Fruit fly (Drosophila melanogaster) whole organism, prepupa: ENCODE data around the gene Tektin-C.

Experiments
- CG10631 ChIP-seq: fragments of 200-800 bp; sonication (Bioruptor generic); optimal IDR thresholded peaks from 2 replicates; lab custom pipeline; 2016; ENCODE audit warnings: missing biosample characterization, missing genetic modification characterization
- CG10669 ChIP-seq: fragments of 200-800 bp; sonication (Bioruptor generic); optimal IDR thresholded peaks from 3 replicates; lab custom pipeline; 2018; ENCODE audit warnings: missing biosample characterization, mild to moderate bottlenecking, missing genetic modification characterization, moderate library complexity
- CG11762 ChIP-seq: fragments of 200-800 bp; sonication (Bioruptor generic); optimal IDR thresholded peaks from 3 replicates; lab custom pipeline; 2016; ENCODE audit warnings: missing biosample characterization, missing genetic modification characterization; ENCODE audit not compliant: insufficient read depth
- CG11902 ChIP-seq: fragments of 200-800 bp; sonication (Bioruptor generic); optimal IDR thresholded peaks from 3 replicates; lab custom pipeline; 2016; ENCODE audit warnings: missing biosample characterization, missing genetic modification characterization
- CG1621 ChIP-seq: fragments of 200-800 bp; sonication (Bioruptor generic); optimal IDR thresholded peaks from 3 replicates; lab custom pipeline; 2018; ENCODE audit warnings: missing biosample characterization, mild to moderate bottlenecking, missing genetic modification characterization
- CG3032 ChIP-seq: fragments of 200-800 bp; optimal IDR thresholded peaks from 2 replicates; lab custom pipeline; 2019; ENCODE audit warnings: missing biosample characterization, mild to moderate bottlenecking, missing genetic modification characterization, moderate library complexity
- CG32006 ChIP-seq: fragments of 200-800 bp; sonication (Bioruptor generic); optimal IDR thresholded peaks from 3 replicates; lab custom pipeline; 2017; ENCODE audit warnings: missing biosample characterization, mild to moderate bottlenecking, missing genetic modification characterization
- CG34406 ChIP-seq: fragments of 200-800 bp; sonication (Bioruptor generic); optimal IDR thresholded peaks from 3 replicates; lab custom pipeline; 2016; ENCODE audit warnings: missing biosample characterization, missing genetic modification characterization
- CG6163 ChIP-seq: fragments of 200-800 bp; sonication (Bioruptor generic); IDR thresholded peaks from 3 replicates; pipeline ENCODE4 v1.3.6; 2022; ENCODE audit warnings: missing biosample characterization, missing genetic modification characterization
- CG6276 ChIP-seq: fragments of 200-800 bp; sonication (Bioruptor generic); optimal IDR thresholded peaks from 2 replicates; lab custom pipeline; 2017; ENCODE audit warnings: missing biosample characterization, mild to moderate bottlenecking, missing genetic modification characterization
- CG6808 ChIP-seq: fragments of 200-800 bp; sonication (Bioruptor generic); optimal IDR thresholded peaks from 3 replicates; lab custom pipeline; 2017; ENCODE audit warnings: missing biosample characterization, missing genetic modification characterization, mild to moderate bottlenecking, moderate library complexity, missing genetic modification reagents
- CG7368 ChIP-seq: fragments of 200-800 bp; sonication (Bioruptor generic); optimal IDR thresholded peaks from 3 replicates; lab custom pipeline; 2016; ENCODE audit warnings: missing biosample characterization, missing genetic modification characterization
- CG8319 ChIP-seq: fragments of 200-800 bp; sonication (Bioruptor generic); optimal IDR thresholded peaks from 3 replicates; lab custom pipeline; 2016; ENCODE audit warnings: missing biosample characterization, missing genetic modification characterization
- CG9139 ChIP-seq: fragments of 200-800 bp; sonication (Bioruptor generic); optimal IDR thresholded peaks from 3 replicates; lab custom pipeline; 2017; ENCODE audit warnings: missing biosample characterization, mild to moderate bottlenecking, missing genetic modification characterization
- Eip75B ChIP-seq: fragments of 200-800 bp; sonication (Bioruptor generic); optimal IDR thresholded peaks from 3 replicates; lab custom pipeline; 2016; ENCODE audit warnings: missing biosample characterization, missing genetic modification characterization
- Eip78C ChIP-seq: fragments of 200-800 bp; sonication (Bioruptor generic); peaks from one replicate; lab custom pipeline; 2016; ENCODE audit warnings: missing biosample characterization, missing genetic modification characterization
- Eip93F ChIP-seq: fragments of 200-800 bp; sonication (Bioruptor generic); optimal IDR thresholded peaks from 2 replicates; lab custom pipeline; 2016; ENCODE audit warnings: missing biosample characterization, mild to moderate bottlenecking, missing genetic modification characterization
- Hr38 ChIP-seq: sonication (Bioruptor generic); optimal IDR thresholded peaks from 2 replicates; lab custom pipeline; 2016; ENCODE audit warnings: missing biosample characterization, missing genetic modification characterization
- Hr4 ChIP-seq: fragments of 200-800 bp; sonication (Bioruptor generic); optimal IDR thresholded peaks from 3 replicates; lab custom pipeline; 2016; ENCODE audit warnings: missing biosample characterization, missing genetic modification characterization
- Met ChIP-seq: fragments of 200-800 bp; sonication (Bioruptor generic); optimal IDR thresholded peaks from 3 replicates; lab custom pipeline; 2016; ENCODE audit warnings: missing biosample characterization, missing genetic modification characterization
- Smox ChIP-seq: fragments of 200-800 bp; sonication (Bioruptor generic); optimal IDR thresholded peaks from 3 replicates; lab custom pipeline; 2016; ENCODE audit warnings: missing biosample characterization, missing genetic modification characterization
- Sox102F ChIP-seq: fragments of 200-800 bp; sonication (Bioruptor generic); optimal IDR thresholded peaks from 2 replicates; lab custom pipeline; 2016; ENCODE audit warnings: missing biosample characterization, mild to moderate bottlenecking, missing genetic modification characterization
- Sox14 ChIP-seq: fragments of 200-800 bp; sonication (Bioruptor generic); optimal IDR thresholded peaks from 3 replicates; lab custom pipeline; 2016; ENCODE audit warnings: missing biosample characterization, missing genetic modification characterization
- Sox15 ChIP-seq: fragments of 200-800 bp; sonication (Bioruptor generic); optimal IDR thresholded peaks from 3 replicates; lab custom pipeline; 2016; ENCODE audit warnings: missing biosample characterization, missing genetic modification characterization
- achi ChIP-seq: fragments of 200-800 bp; sonication (Bioruptor generic); optimal IDR thresholded peaks from 3 replicates; lab custom pipeline; 2016; ENCODE audit warnings: missing biosample characterization, missing genetic modification characterization
- acj6 ChIP-seq: fragments of 200-800 bp; sonication (Bioruptor generic); optimal IDR thresholded peaks from 3 replicates; lab custom pipeline; 2016; ENCODE audit warnings: missing biosample characterization, missing genetic modification characterization
- cyc ChIP-seq: fragments of 200-800 bp; sonication (Bioruptor generic); optimal IDR thresholded peaks from 3 replicates; lab custom pipeline; 2016; ENCODE audit warnings: missing biosample characterization, missing genetic modification characterization
- dac ChIP-seq: fragments of 200-800 bp; sonication (Bioruptor generic); optimal IDR thresholded peaks from 2 replicates; lab custom pipeline; 2017; ENCODE audit warnings: missing biosample characterization, mild to moderate bottlenecking, missing genetic modification characterization
- eg ChIP-seq: fragments of 200-800 bp; sonication (Bioruptor generic); IDR thresholded peaks from 3 replicates; pipeline ENCODE4 v1.3.6; 2022; ENCODE audit warnings: missing biosample characterization, missing genetic modification characterization
- fd85E ChIP-seq: fragments of 200-800 bp; sonication (Bioruptor generic); optimal IDR thresholded peaks from 3 replicates; lab custom pipeline; 2016; ENCODE audit warnings: missing biosample characterization, missing genetic modification characterization
- fkh ChIP-seq: fragments of 200-800 bp; sonication (Bioruptor generic); optimal IDR thresholded peaks from 3 replicates; lab custom pipeline; 2017; ENCODE audit warnings: missing biosample characterization, mild to moderate bottlenecking, missing genetic modification characterization, moderate library complexity
- lz ChIP-seq: fragments of 200-800 bp; sonication (Bioruptor generic); optimal IDR thresholded peaks from 3 replicates; lab custom pipeline; 2016; ENCODE audit warnings: missing biosample characterization, missing genetic modification characterization
- net ChIP-seq: fragments of 200-800 bp; sonication (Bioruptor generic); optimal IDR thresholded peaks from 3 replicates; lab custom pipeline; 2016; ENCODE audit warnings: missing biosample characterization, missing genetic modification characterization
- pdm3 ChIP-seq: fragments of 200-800 bp; sonication (Bioruptor generic); optimal IDR thresholded peaks from 3 replicates; lab custom pipeline; 2016; ENCODE audit warnings: missing biosample characterization, missing genetic modification characterization
- salr ChIP-seq, 2 experiments: fragments of 200-800 bp; sonication (Bioruptor generic); optimal IDR thresholded peaks; 3 replicates each; lab custom pipeline; 2016 to 2018; ENCODE audit warnings: missing biosample characterization in 2 of 2, missing genetic modification characterization in 2 of 2, mild to moderate bottlenecking in 1 of 2
- spab ChIP-seq: fragments of 200-800 bp; sonication (Bioruptor generic); optimal IDR thresholded peaks from 2 replicates; lab custom pipeline; 2017; ENCODE audit warnings: missing biosample characterization, mild to moderate bottlenecking, missing genetic modification characterization, missing genetic modification reagents
- svp ChIP-seq: fragments of 200-800 bp; sonication (Bioruptor generic); peaks from one replicate; lab custom pipeline; 2016; ENCODE audit warnings: missing biosample characterization, missing genetic modification characterization
- topi ChIP-seq: fragments of 200-800 bp; sonication (Bioruptor generic); optimal IDR thresholded peaks from 3 replicates; lab custom pipeline; 2016; ENCODE audit warnings: missing biosample characterization, missing genetic modification characterization
- vri ChIP-seq: fragments of 200-800 bp; sonication (Bioruptor generic); optimal IDR thresholded peaks from 3 replicates; lab custom pipeline; 2016; ENCODE audit warnings: missing biosample characterization, mild to moderate bottlenecking, missing genetic modification characterization

Tektin-C gene

dm6 chr3L:5810633-5811341, 14.4 kb upstream of the Tektin-C start, which contains the start of the genes S6k and kri (continued):
- TF ChIP-seq CG8319 (GFP tag; lab: Kevin White, UChicago) (no peak), Eip75B (GFP tag; lab: Kevin White, UChicago) (peak; percentile 28), salr (GFP tag; optimal IDR thresholded peaks at IDR 0.05; lab: Kevin White, UChicago) (no peak), CG11762 (GFP tag; lab: Kevin White, UChicago) (no peak), net (GFP tag; lab: Kevin White, UChicago) (no peak), CG10669 (no peak), Sox102F (GFP tag; lab: Kevin White, UChicago) (no peak), spab (GFP tag; lab: Kevin White, UChicago) (no peak), CG11902 (GFP tag; lab: Kevin White, UChicago) (no peak), Smox (GFP tag; lab: Kevin White, UChicago) (peak; percentile 3), CG9139 (GFP tag; lab: Kevin White, UChicago) (peak; percentile 14), Sox15 (GFP tag; lab: Kevin White, UChicago) (no peak)

- peak; percentile 40 for TF ChIP-seq Sox14 (GFP tag; lab: Kevin White, UChicago)
- TF ChIP-seq svp = peak; percentile 55
- no peak for TF ChIP-seq CG11902 (GFP tag; lab: Kevin White, UChicago)
- no peak for TF ChIP-seq pdm3 (GFP tag; lab: Kevin White, UChicago)
- TF ChIP-seq dac = no peak
- no peak for TF ChIP-seq CG1621
- no peak for TF ChIP-seq fd85E (GFP tag; lab: Kevin White, UChicago)
- TF ChIP-seq CG6808 (GFP tag; lab: Kevin White, UChicago) = no peak
- no peak for TF ChIP-seq Sox15 (GFP tag; lab: Kevin White, UChicago)
- no peak for TF ChIP-seq lz (GFP tag; lab: Kevin White, UChicago)
- no peak for TF ChIP-seq achi (GFP tag; lab: Kevin White, UChicago)
- TF ChIP-seq salr (GFP tag; optimal IDR thresholded peaks at IDR 0.05; lab: Kevin White, UChicago) = no peak
- TF ChIP-seq CG6163 (GFP tag; lab: Robert Waterston, UW) = 0 out of 3 replicates have a peak, but pooled peaks have one; percentile 11
- TF ChIP-seq eg = no peak
- TF ChIP-seq CG7368 (GFP tag; lab: Kevin White, UChicago) = no peak
- TF ChIP-seq Smox (GFP tag; lab: Kevin White, UChicago) = no peak
- TF ChIP-seq Eip78C = peak; percentile 0
- peak; percentile 33 for TF ChIP-seq vri
- TF ChIP-seq, all 60 proteins: peak for 5
Observed at dm6 chr3L:5809642-5810279, 13.4 kb upstream of the Tektin-C start.

dm6 chr3L:5809201-5809584, 12.8 kb upstream of the Tektin-C start:
- TF ChIP-seq CG6808 (GFP tag; lab: Kevin White, UChicago) (no peak), Met (GFP tag; lab: Kevin White, UChicago) (peak; percentile 20)

- peak; percentile 29 for TF ChIP-seq vri
- no peak for TF ChIP-seq CG1621
Observed at dm6 chr3L:5808540-5809200, 12.3 kb upstream of the Tektin-C start.

DNA sequence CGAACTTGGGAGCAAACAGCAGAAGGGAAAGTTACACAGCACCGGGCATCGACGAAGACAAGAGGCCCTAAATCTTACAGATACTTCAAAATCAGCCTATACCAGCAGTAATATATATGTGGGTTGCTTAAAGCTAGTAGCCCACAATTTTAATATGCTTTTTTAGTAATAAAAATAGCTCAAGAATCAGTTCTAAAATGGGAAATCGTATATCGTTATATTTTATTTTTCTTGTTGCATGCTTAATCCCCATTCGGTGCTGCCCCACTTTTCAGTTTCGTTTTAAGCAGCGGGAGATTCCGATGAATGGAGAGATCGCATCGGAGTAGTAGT, 11.7 kb upstream of the Tektin-C start:
- TF ChIP-seq CG11762 (GFP tag; lab: Kevin White, UChicago) (peak; percentile 80), eg (peak; percentile 79), svp (peak; percentile 82), Sox102F (GFP tag; lab: Kevin White, UChicago) (peak; percentile 49), CG3032 (tag; lab: Kevin White, UChicago) (peak; percentile 84), CG10669 (peak; percentile 85), Sox15 (GFP tag; lab: Kevin White, UChicago) (peak; percentile 83), cyc (GFP tag; lab: Kevin White, UChicago) (peak; percentile 67), Met (GFP tag; lab: Kevin White, UChicago) (no peak), CG32006 (GFP tag; lab: Kevin White, UChicago) (peak; percentile 94), Eip93F (GFP tag; lab: Kevin White, UChicago) (no peak), CG8319 (GFP tag; lab: Kevin White, UChicago) (peak; percentile 73), fkh (GFP tag; lab: Kevin White, UChicago) (no peak), acj6 (GFP tag; lab: Kevin White, UChicago) (peak; percentile 87), topi (peak; percentile 74), CG6163 (GFP tag; lab: Robert Waterston, UW) (peak; percentile 72), CG6276 (GFP tag; lab: Kevin White, UChicago) (peak; percentile 71), CG34406 (GFP tag; lab: Kevin White, UChicago) (peak; percentile 73), Hr4 (GFP tag; lab: Kevin White, UChicago) (peak; percentile 89), fd85E (GFP tag; lab: Kevin White, UChicago) (peak; percentile 58), CG10631 (GFP tag; lab: Kevin White, UChicago) (peak; percentile 83), Eip75B (GFP tag; lab: Kevin White, UChicago) (peak; percentile 89), Hr38 (GFP tag; lab: Kevin White, UChicago) (no peak)
